Worm (Caenorhabditis elegans) whole organism, young adult: ENCODE data around the gene mai-2.
"Not testable (repeated sequence)": the region's sequence is repeated elsewhere in the genome, so short reads cannot be mapped to it uniquely, and the experiment has no call there.

Source experiments
- sdz-38 ChIP-seq: sonication (generic microtip); optimal IDR thresholded peaks from 2 replicates; lab custom pipeline; 2016; ENCODE audit warnings: missing genotype, missing genetic modification characterization, missing compliant biosample characterization
- tbp1 ChIP-seq: fragments of 200-800 bp; sonication (Bioruptor generic); optimal IDR thresholded peaks from 2 replicates; lab custom pipeline; 2018; ENCODE audit warnings: mild to moderate bottlenecking, missing genetic modification characterization, missing compliant biosample characterization

DNA sequence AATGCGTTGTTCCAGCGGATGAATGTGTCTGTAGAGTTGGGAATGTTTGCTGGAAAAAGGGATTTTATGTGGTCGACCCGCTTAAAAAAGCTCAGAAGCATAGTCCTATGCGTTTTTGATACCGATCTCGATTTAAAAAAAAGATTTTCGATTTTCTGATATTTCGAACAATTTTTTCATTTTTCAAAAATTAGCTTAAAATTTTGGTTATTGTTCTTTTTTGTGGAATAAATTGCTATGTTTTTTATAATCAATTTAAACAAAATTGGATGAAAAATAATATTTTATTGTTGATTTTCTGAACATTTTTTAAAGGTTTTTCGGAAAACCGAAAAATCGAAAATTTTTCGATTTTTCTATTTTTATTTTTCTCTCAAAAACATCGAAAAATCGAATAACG, 47.7 kb downstream of the mai-2 start, which contains the start of gene C04C3.7:
- TF ChIP-seq sdz-38 (tag; lab: Kevin White, UChicago); tbp1: not testable (repeated sequence)
